Fruit fly (Drosophila melanogaster): Measurements from ENCODE around the gene CG12395.

The CG12395 gene

dm6 chrX:16089012-16089963, 26.6 kb upstream of the CG12395 start (continued):
- TF ChIP-seq fd59A (GFP tag; optimal IDR thresholded peaks at IDR 0.05), result no peak
- TF ChIP-seq dsx (GFP tag; optimal IDR thresholded peaks at IDR 0.05; ENCODE audit: poor library complexity, severe bottlenecking), result no peak
- TF ChIP-seq svp (GFP tag), result no peak

DNA sequence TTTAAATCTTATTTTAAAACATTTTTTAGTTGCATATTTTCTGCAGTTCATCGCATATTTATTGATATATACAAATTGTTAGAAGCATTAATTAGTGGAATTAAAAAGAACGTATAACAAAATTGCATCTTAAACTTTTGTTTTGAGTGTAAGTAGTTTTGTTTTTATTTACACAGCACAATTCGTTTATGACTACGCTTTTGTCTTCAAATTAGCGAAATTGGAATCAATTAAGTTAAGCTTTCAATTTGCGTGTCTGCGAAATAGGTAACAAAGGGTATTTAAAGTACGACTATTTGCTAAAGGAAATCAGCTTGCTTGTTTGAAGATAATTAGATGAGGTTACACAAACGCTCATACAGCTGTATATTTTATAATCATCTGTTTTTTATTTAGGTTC, 25.6 kb upstream of the CG12395 start:
- TF ChIP-seq pdm3 (GFP tag; optimal IDR thresholded peaks at IDR 0.05) (no peak), fkh (GFP tag; optimal IDR thresholded peaks at IDR 0.05) (peak; percentile 41)

DNA sequence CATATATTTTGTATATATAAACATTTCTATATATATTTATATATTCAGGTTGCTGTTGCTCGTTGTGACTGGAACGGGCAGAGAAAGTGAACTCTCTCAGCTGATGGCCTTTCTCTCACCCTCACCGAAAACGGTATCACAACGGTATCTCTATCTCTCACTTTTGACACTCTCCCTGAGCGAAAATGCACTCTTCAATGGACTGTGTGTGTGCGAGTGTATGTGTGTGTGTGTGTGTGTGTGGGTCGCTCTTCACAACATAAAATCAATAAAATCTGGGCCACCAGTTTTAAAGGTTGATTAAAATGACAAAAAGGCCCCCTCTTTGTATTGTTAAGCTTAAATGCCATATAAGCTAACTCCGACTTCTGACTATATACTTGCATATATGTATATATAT, 24.8 kb upstream of the CG12395 start:
- TF ChIP-seq svp (GFP tag) (peak; percentile 47), Hr4 (GFP tag; optimal IDR thresholded peaks at IDR 0.05) (no peak)

DNA sequence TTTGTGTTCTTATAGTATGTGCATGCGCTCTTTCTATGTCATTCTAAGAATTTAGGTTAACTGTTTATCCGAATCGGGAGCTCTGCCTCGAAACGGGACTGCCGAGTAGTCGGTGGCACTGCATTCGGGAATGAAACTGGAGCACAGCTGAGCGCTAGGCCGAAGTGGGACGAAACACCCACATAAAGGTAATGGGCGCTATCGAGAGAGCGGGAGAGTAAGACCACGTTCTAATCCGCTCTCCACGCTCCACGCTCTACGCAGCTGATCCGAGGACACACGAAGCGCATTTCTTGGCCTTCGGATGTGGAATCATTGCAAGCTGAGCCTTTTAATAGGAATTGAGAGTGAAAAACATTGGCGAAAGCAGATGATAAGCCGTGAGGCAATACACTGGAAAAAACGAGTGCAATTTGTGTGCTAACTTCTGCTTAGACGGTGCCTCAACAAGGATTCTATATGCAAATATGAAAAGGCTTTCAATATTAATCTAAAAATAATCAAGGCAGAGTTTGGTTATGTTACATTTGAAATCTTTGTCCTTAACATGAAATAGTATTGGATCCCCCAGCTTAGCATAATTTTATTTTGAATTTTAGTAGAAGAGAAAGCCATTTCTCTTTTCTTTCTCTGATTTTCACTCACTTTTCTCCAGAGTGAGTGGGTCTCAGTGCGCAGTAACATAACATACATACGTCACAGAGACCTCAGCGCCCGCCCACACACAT, 23.3 kb upstream of the CG12395 start:
- TF ChIP-seq topi (GFP tag; optimal IDR thresholded peaks at IDR 0.05), result no peak
- TF ChIP-seq Eip93F (GFP tag; optimal IDR thresholded peaks at IDR 0.05), result no peak
- TF ChIP-seq cyc (GFP tag; optimal IDR thresholded peaks at IDR 0.05), result peak; percentile 8
- no peak for TF ChIP-seq Sox102F (GFP tag; optimal IDR thresholded peaks at IDR 0.05)
- TF ChIP-seq CG15336 (GFP tag; IDR thresholded peaks at IDR 0.05), result peak; percentile 50; the same call in 1 of the 2 replicates
- no peak for TF ChIP-seq CG11762 (GFP tag; optimal IDR thresholded peaks at IDR 0.05; ENCODE audit: insufficient read depth)
- peak; percentile 24 for TF ChIP-seq spab (GFP tag; optimal IDR thresholded peaks at IDR 0.05)
- TF ChIP-seq vri (GFP tag; optimal IDR thresholded peaks at IDR 0.05), result no peak
- no peak for TF ChIP-seq CG11902 (GFP tag; optimal IDR thresholded peaks at IDR 0.05)
- no peak for TF ChIP-seq Ets21C (GFP tag; optimal IDR thresholded peaks at IDR 0.05)
- TF ChIP-seq CG6276 (GFP tag; optimal IDR thresholded peaks at IDR 0.05), result no peak
- TF ChIP-seq CG6808 (GFP tag; optimal IDR thresholded peaks at IDR 0.05), result no peak
- TF ChIP-seq achi (GFP tag; optimal IDR thresholded peaks at IDR 0.05), result no peak
- peak; percentile 10 for TF ChIP-seq CG8632 (GFP tag; optimal IDR thresholded peaks at IDR 0.05)
- TF ChIP-seq CG4318 (GFP tag; optimal IDR thresholded peaks at IDR 0.05), result peak; percentile 32
- TF ChIP-seq esn (GFP tag; optimal IDR thresholded peaks at IDR 0.05), result peak; percentile 14
- TF ChIP-seq CG6163 (GFP tag; IDR thresholded peaks at IDR 0.05), result no peak
- peak; percentile 52 for TF ChIP-seq OdsH (GFP tag; optimal IDR thresholded peaks at IDR 0.05)
- peak; percentile 32 for TF ChIP-seq lz (GFP tag; optimal IDR thresholded peaks at IDR 0.05)
- TF ChIP-seq pdm3 (GFP tag; optimal IDR thresholded peaks at IDR 0.05), result peak; percentile 47
- TF ChIP-seq Sox15 (GFP tag; optimal IDR thresholded peaks at IDR 0.05), result no peak
- no peak for TF ChIP-seq CG9139 (GFP tag; optimal IDR thresholded peaks at IDR 0.05)
- peak; percentile 34 for TF ChIP-seq CG10631 (GFP tag; optimal IDR thresholded peaks at IDR 0.05)
- TF ChIP-seq CG6792 (GFP tag; optimal IDR thresholded peaks at IDR 0.05), result peak; percentile 23
- TF ChIP-seq Gug (GFP tag; IDR thresholded peaks at IDR 0.05), result no peak
- TF ChIP-seq Hr4 (GFP tag; optimal IDR thresholded peaks at IDR 0.05), result peak; percentile 49
- no peak for TF ChIP-seq Hr38 (GFP tag; optimal IDR thresholded peaks at IDR 0.05)
- no peak for TF ChIP-seq CG6854 (GFP tag; optimal IDR thresholded peaks at IDR 0.05)
- peak; percentile 64 for TF ChIP-seq Eip75B (GFP tag; optimal IDR thresholded peaks at IDR 0.05)
- TF ChIP-seq CG34406 (GFP tag; optimal IDR thresholded peaks at IDR 0.05), result no peak
- peak; percentile 47 for TF ChIP-seq acj6 (GFP tag; optimal IDR thresholded peaks at IDR 0.05)
- peak; percentile 13 for TF ChIP-seq CG8319 (GFP tag; optimal IDR thresholded peaks at IDR 0.05)
- peak; percentile 85 for TF ChIP-seq Eip78C (GFP tag)

All from whole organism, prepupa.